Fruit fly (Drosophila melanogaster) whole organism, prepupa: ENCODE measurements around the gene CG5116.

Experiments used
- Blimp-1 ChIP-seq: fragments of 200-800 bp; sonication (Bioruptor generic); optimal IDR thresholded peaks from 3 replicates; lab custom pipeline; 2017; ENCODE audit warnings: missing biosample characterization, missing genetic modification characterization, mild to moderate bottlenecking, moderate library complexity, missing genetic modification reagents
- CG10631 ChIP-seq: fragments of 200-800 bp; sonication (Bioruptor generic); optimal IDR thresholded peaks from 2 replicates; lab custom pipeline; 2016; ENCODE audit warnings: missing biosample characterization, missing genetic modification characterization
- CG10669 ChIP-seq: fragments of 200-800 bp; sonication (Bioruptor generic); optimal IDR thresholded peaks from 3 replicates; lab custom pipeline; 2018; ENCODE audit warnings: missing biosample characterization, mild to moderate bottlenecking, missing genetic modification characterization, moderate library complexity
- CG11294 ChIP-seq: fragments of 200-800 bp; sonication (Bioruptor generic); IDR thresholded peaks from 2 replicates; pipeline ENCODE4 v1.3.6; 2022; ENCODE audit warnings: missing biosample characterization, missing genetic modification characterization
- CG11902 ChIP-seq: fragments of 200-800 bp; sonication (Bioruptor generic); optimal IDR thresholded peaks from 3 replicates; lab custom pipeline; 2016; ENCODE audit warnings: missing biosample characterization, missing genetic modification characterization
- CG15336 ChIP-seq: fragments of 200-800 bp; sonication (Bioruptor generic); IDR thresholded peaks from 2 replicates; pipeline ENCODE4 v1.3.6; 2022; ENCODE audit warnings: missing biosample characterization, missing genetic modification characterization
- CG16779 ChIP-seq: fragments of 200-800 bp; sonication (Bioruptor generic); optimal IDR thresholded peaks from 3 replicates; lab custom pipeline; 2017; ENCODE audit warnings: missing biosample characterization, mild to moderate bottlenecking, missing genetic modification characterization
- CG31627 ChIP-seq: fragments of 200-800 bp; sonication (Bioruptor generic); optimal IDR thresholded peaks from 3 replicates; lab custom pipeline; 2016; ENCODE audit warnings: missing biosample characterization, missing genetic modification characterization
- CG32006 ChIP-seq: fragments of 200-800 bp; sonication (Bioruptor generic); optimal IDR thresholded peaks from 3 replicates; lab custom pipeline; 2017; ENCODE audit warnings: missing biosample characterization, mild to moderate bottlenecking, missing genetic modification characterization
- CG34406 ChIP-seq: fragments of 200-800 bp; sonication (Bioruptor generic); optimal IDR thresholded peaks from 3 replicates; lab custom pipeline; 2016; ENCODE audit warnings: missing biosample characterization, missing genetic modification characterization
- CG4318 ChIP-seq: fragments of 200-800 bp; sonication (Bioruptor generic); optimal IDR thresholded peaks from 3 replicates; lab custom pipeline; 2017; ENCODE audit warnings: missing biosample characterization, mild to moderate bottlenecking, missing genetic modification characterization
- CG6163 ChIP-seq: fragments of 200-800 bp; sonication (Bioruptor generic); IDR thresholded peaks from 3 replicates; pipeline ENCODE4 v1.3.6; 2022; ENCODE audit warnings: missing biosample characterization, missing genetic modification characterization
- CG6276 ChIP-seq: fragments of 200-800 bp; sonication (Bioruptor generic); optimal IDR thresholded peaks from 2 replicates; lab custom pipeline; 2017; ENCODE audit warnings: missing biosample characterization, mild to moderate bottlenecking, missing genetic modification characterization
- CG6792 ChIP-seq: fragments of 200-800 bp; sonication (Bioruptor generic); optimal IDR thresholded peaks from 3 replicates; lab custom pipeline; 2016; ENCODE audit warnings: missing biosample characterization, missing genetic modification characterization
- CG6808 ChIP-seq: fragments of 200-800 bp; sonication (Bioruptor generic); optimal IDR thresholded peaks from 3 replicates; lab custom pipeline; 2017; ENCODE audit warnings: missing biosample characterization, missing genetic modification characterization, mild to moderate bottlenecking, moderate library complexity, missing genetic modification reagents
- CG6854 ChIP-seq: fragments of 200-800 bp; sonication (Bioruptor generic); optimal IDR thresholded peaks from 2 replicates; lab custom pipeline; 2017; ENCODE audit warnings: missing biosample characterization, mild to moderate bottlenecking, missing genetic modification characterization
- CG7368 ChIP-seq: fragments of 200-800 bp; sonication (Bioruptor generic); optimal IDR thresholded peaks from 3 replicates; lab custom pipeline; 2016; ENCODE audit warnings: missing biosample characterization, missing genetic modification characterization
- CG8119 ChIP-seq: fragments of 200-800 bp; sonication (Bioruptor generic); IDR thresholded peaks from 3 replicates; pipeline ENCODE4 v1.3.6; 2022; ENCODE audit warnings: missing biosample characterization, missing genetic modification characterization
- CG8632 ChIP-seq: fragments of 200-800 bp; sonication (Bioruptor generic); optimal IDR thresholded peaks from 3 replicates; lab custom pipeline; 2016; ENCODE audit warnings: missing biosample characterization, missing genetic modification characterization
- CG9139 ChIP-seq: fragments of 200-800 bp; sonication (Bioruptor generic); optimal IDR thresholded peaks from 3 replicates; lab custom pipeline; 2017; ENCODE audit warnings: missing biosample characterization, mild to moderate bottlenecking, missing genetic modification characterization
- Eip78C ChIP-seq: fragments of 200-800 bp; sonication (Bioruptor generic); peaks from one replicate; lab custom pipeline; 2016; ENCODE audit warnings: missing biosample characterization, missing genetic modification characterization
- Eip93F ChIP-seq: fragments of 200-800 bp; sonication (Bioruptor generic); optimal IDR thresholded peaks from 2 replicates; lab custom pipeline; 2016; ENCODE audit warnings: missing biosample characterization, mild to moderate bottlenecking, missing genetic modification characterization
- Ets21C ChIP-seq: fragments of 200-800 bp; sonication (Bioruptor generic); optimal IDR thresholded peaks from 3 replicates; lab custom pipeline; 2016; ENCODE audit warnings: missing biosample characterization, missing genetic modification characterization
- Ets96B ChIP-seq: fragments of 200-800 bp; optimal IDR thresholded peaks from 2 replicates; lab custom pipeline; 2019; ENCODE audit warnings: missing biosample characterization, mild to moderate bottlenecking, missing genetic modification characterization, moderate library complexity
- Hr39 ChIP-seq: fragments of 200-800 bp; sonication (Bioruptor generic); optimal IDR thresholded peaks from 2 replicates; lab custom pipeline; 2016; ENCODE audit warnings: missing biosample characterization, missing genetic modification characterization
- Lpt ChIP-seq: fragments of 200-800 bp; sonication (Bioruptor generic); optimal IDR thresholded peaks from 3 replicates; lab custom pipeline; 2016; ENCODE audit warnings: missing biosample characterization, missing genetic modification characterization
- OdsH ChIP-seq: fragments of 200-800 bp; sonication (Bioruptor generic); optimal IDR thresholded peaks from 3 replicates; lab custom pipeline; 2016; ENCODE audit warnings: missing biosample characterization, missing genetic modification characterization
- Smox ChIP-seq: fragments of 200-800 bp; sonication (Bioruptor generic); optimal IDR thresholded peaks from 3 replicates; lab custom pipeline; 2016; ENCODE audit warnings: missing biosample characterization, missing genetic modification characterization
- Sox102F ChIP-seq: fragments of 200-800 bp; sonication (Bioruptor generic); optimal IDR thresholded peaks from 2 replicates; lab custom pipeline; 2016; ENCODE audit warnings: missing biosample characterization, mild to moderate bottlenecking, missing genetic modification characterization
- Sox14 ChIP-seq: fragments of 200-800 bp; sonication (Bioruptor generic); optimal IDR thresholded peaks from 3 replicates; lab custom pipeline; 2016; ENCODE audit warnings: missing biosample characterization, missing genetic modification characterization
- Sox15 ChIP-seq: fragments of 200-800 bp; sonication (Bioruptor generic); optimal IDR thresholded peaks from 3 replicates; lab custom pipeline; 2016; ENCODE audit warnings: missing biosample characterization, missing genetic modification characterization
- achi ChIP-seq: fragments of 200-800 bp; sonication (Bioruptor generic); optimal IDR thresholded peaks from 3 replicates; lab custom pipeline; 2016; ENCODE audit warnings: missing biosample characterization, missing genetic modification characterization
- acj6 ChIP-seq: fragments of 200-800 bp; sonication (Bioruptor generic); optimal IDR thresholded peaks from 3 replicates; lab custom pipeline; 2016; ENCODE audit warnings: missing biosample characterization, missing genetic modification characterization
- cyc ChIP-seq: fragments of 200-800 bp; sonication (Bioruptor generic); optimal IDR thresholded peaks from 3 replicates; lab custom pipeline; 2016; ENCODE audit warnings: missing biosample characterization, missing genetic modification characterization
- dac ChIP-seq: fragments of 200-800 bp; sonication (Bioruptor generic); optimal IDR thresholded peaks from 2 replicates; lab custom pipeline; 2017; ENCODE audit warnings: missing biosample characterization, mild to moderate bottlenecking, missing genetic modification characterization
- dsx ChIP-seq: fragments of 200-800 bp; optimal IDR thresholded peaks from 3 replicates; lab custom pipeline; 2019; ENCODE audit warnings: missing biosample characterization, mild to moderate bottlenecking, missing genetic modification characterization, moderate library complexity; ENCODE audit not compliant: poor library complexity, severe bottlenecking
- eg ChIP-seq: fragments of 200-800 bp; sonication (Bioruptor generic); IDR thresholded peaks from 3 replicates; pipeline ENCODE4 v1.3.6; 2022; ENCODE audit warnings: missing biosample characterization, missing genetic modification characterization
- esn ChIP-seq: fragments of 200-800 bp; sonication (Bioruptor generic); optimal IDR thresholded peaks from 2 replicates; lab custom pipeline; 2016; ENCODE audit warnings: missing biosample characterization, mild to moderate bottlenecking, missing genetic modification characterization, moderate library complexity
- fd59A ChIP-seq: fragments of 200-800 bp; sonication (Bioruptor generic); optimal IDR thresholded peaks from 2 replicates; lab custom pipeline; 2017; ENCODE audit warnings: missing biosample characterization, mild to moderate bottlenecking, missing genetic modification characterization, missing genetic modification reagents
- fkh ChIP-seq: fragments of 200-800 bp; sonication (Bioruptor generic); optimal IDR thresholded peaks from 3 replicates; lab custom pipeline; 2017; ENCODE audit warnings: missing biosample characterization, mild to moderate bottlenecking, missing genetic modification characterization, moderate library complexity
- lz ChIP-seq: fragments of 200-800 bp; sonication (Bioruptor generic); optimal IDR thresholded peaks from 3 replicates; lab custom pipeline; 2016; ENCODE audit warnings: missing biosample characterization, missing genetic modification characterization
- pdm3 ChIP-seq: fragments of 200-800 bp; sonication (Bioruptor generic); optimal IDR thresholded peaks from 3 replicates; lab custom pipeline; 2016; ENCODE audit warnings: missing biosample characterization, missing genetic modification characterization
- ss ChIP-seq, 2 experiments: fragments of 200-800 bp; sonication (Bioruptor generic); optimal IDR thresholded peaks; 2 replicates in 1 of 2; 3 replicates in 1 of 2; lab custom pipeline; 2017 to 2018; ENCODE audit warnings: mild to moderate bottlenecking in 2 of 2, missing biosample characterization in 2 of 2, missing genetic modification characterization in 2 of 2, moderate library complexity in 1 of 2
- topi ChIP-seq: fragments of 200-800 bp; sonication (Bioruptor generic); optimal IDR thresholded peaks from 3 replicates; lab custom pipeline; 2016; ENCODE audit warnings: missing biosample characterization, missing genetic modification characterization
- vri ChIP-seq: fragments of 200-800 bp; sonication (Bioruptor generic); optimal IDR thresholded peaks from 3 replicates; lab custom pipeline; 2016; ENCODE audit warnings: missing biosample characterization, mild to moderate bottlenecking, missing genetic modification characterization

CG5116 gene

dm6 chr3R:25489116-25489515 is 6.2 kb downstream of the CG5116 start (continued):
- TF ChIP-seq acj6 (GFP tag; lab: Kevin White, UChicago), result peak; percentile 35
- no peak for TF ChIP-seq fd59A (GFP tag; lab: Kevin White, UChicago)
- peak; percentile 45 for TF ChIP-seq Eip78C
- TF ChIP-seq Ets96B (tag; lab: Kevin White, UChicago), result peak; percentile 64
- TF ChIP-seq CG6792, result peak; percentile 25
- TF ChIP-seq CG6854, result no peak
- TF ChIP-seq ss (GFP tag; optimal IDR thresholded peaks at IDR 0.05; lab: Kevin White, UChicago), result no peak
- no peak for TF ChIP-seq lz (GFP tag; lab: Kevin White, UChicago)
- TF ChIP-seq Blimp-1 (GFP tag; lab: Kevin White, UChicago), result peak; percentile 1
- no peak for TF ChIP-seq CG4318 (GFP tag; lab: Kevin White, UChicago)
- peak; percentile 36 for TF ChIP-seq CG16779 (tag; lab: Kevin White, UChicago)
- peak; percentile 59 for TF ChIP-seq CG6808 (GFP tag; lab: Kevin White, UChicago)
- TF ChIP-seq Smox, result no peak
- TF ChIP-seq CG7368 (GFP tag; lab: Kevin White, UChicago), result peak; percentile 3
- TF ChIP-seq Eip93F, result no peak
- peak; percentile 33 for TF ChIP-seq CG11902 (GFP tag; lab: Kevin White, UChicago)
- TF ChIP-seq CG32006, result peak; percentile 62
- peak; percentile 48; the same call in 2 of the 3 replicates for TF ChIP-seq CG6163 (GFP tag; lab: Robert Waterston, UW)

- no peak for TF ChIP-seq fkh (GFP tag; lab: Kevin White, UChicago)
- no peak for TF ChIP-seq CG31627 (GFP tag; lab: Kevin White, UChicago)
- no peak for TF ChIP-seq lz (GFP tag; lab: Kevin White, UChicago)
- TF ChIP-seq eg (GFP tag; lab: Robert Waterston, UW), result 0 out of 3 replicates have a peak, but pooled peaks have one; percentile 6
- TF ChIP-seq Sox102F, result peak; percentile 0
- TF ChIP-seq CG10631 (GFP tag; lab: Kevin White, UChicago), result no peak
- TF ChIP-seq CG11902 (GFP tag; lab: Kevin White, UChicago), result no peak
- no peak for TF ChIP-seq Smox
- TF ChIP-seq CG16779 (tag; lab: Kevin White, UChicago), result no peak
- TF ChIP-seq Hr39 (GFP tag; lab: Kevin White, UChicago), result no peak
- TF ChIP-seq dac (GFP tag; lab: Kevin White, UChicago), result no peak
These were observed 6.8 kb downstream of the CG5116 start for dm6 chr3R:25489685-25490084.

DNA sequence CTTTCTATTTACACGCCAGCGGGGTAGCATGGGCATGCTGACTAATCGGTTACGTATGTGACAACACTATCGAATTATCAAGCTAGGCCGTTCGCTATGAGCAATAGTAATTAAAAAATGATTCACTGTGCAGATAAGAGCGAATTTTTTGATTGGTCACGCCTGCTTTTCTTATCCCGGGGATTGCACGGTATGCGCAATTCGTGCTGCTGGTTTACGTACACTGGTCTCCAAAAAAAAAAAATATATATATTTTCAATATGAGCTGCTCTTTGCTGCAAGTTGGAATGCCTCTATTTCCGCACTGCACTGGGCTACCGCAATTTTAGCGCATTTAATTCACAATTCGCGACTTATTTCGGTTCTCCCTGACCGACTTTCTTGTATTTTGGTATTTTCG is 7.5 kb downstream of the CG5116 start:
- TF ChIP-seq fkh (GFP tag; lab: Kevin White, UChicago) (peak; percentile 44), CG11902 (GFP tag; lab: Kevin White, UChicago) (peak; percentile 48), Ets96B (tag; lab: Kevin White, UChicago) (peak; percentile 17), CG6808 (GFP tag; lab: Kevin White, UChicago) (peak; percentile 24), CG6163 (GFP tag; lab: Robert Waterston, UW) (peak; percentile 72), CG11294 (GFP tag; lab: Robert Waterston, UW) (peak; percentile 63), OdsH (peak; percentile 86), Eip93F (peak; percentile 11), CG7368 (GFP tag; lab: Kevin White, UChicago) (peak; percentile 54), dsx (GFP tag; lab: Kevin White, UChicago) (no peak), dac (GFP tag; lab: Kevin White, UChicago) (peak; percentile 68), Sox15 (GFP tag; lab: Kevin White, UChicago) (peak; percentile 57), Sox14 (GFP tag; lab: Kevin White, UChicago) (peak; percentile 47), CG8632 (GFP tag; lab: Kevin White, UChicago) (no peak), Hr39 (GFP tag; lab: Kevin White, UChicago) (peak; percentile 25), vri (GFP tag; lab: Kevin White, UChicago) (no peak), pdm3 (GFP tag; lab: Kevin White, UChicago) (peak; percentile 81), CG9139 (GFP tag; lab: Kevin White, UChicago) (no peak), cyc (peak; percentile 34), Ets21C (GFP tag; lab: Kevin White, UChicago) (no peak), CG10669 (GFP tag; lab: Kevin White, UChicago) (peak; percentile 24), lz (GFP tag; lab: Kevin White, UChicago) (peak; percentile 32), CG31627 (GFP tag; lab: Kevin White, UChicago) (peak; percentile 40), CG34406 (GFP tag; lab: Kevin White, UChicago) (peak; percentile 29), acj6 (GFP tag; lab: Kevin White, UChicago) (peak; percentile 76), CG15336 (GFP tag; lab: Robert Waterston, UW) (peak; percentile 87), eg (GFP tag; lab: Robert Waterston, UW) (peak; percentile 87), CG10631 (GFP tag; lab: Kevin White, UChicago) (peak; percentile 50), fd59A (GFP tag; lab: Kevin White, UChicago) (no peak), achi (GFP tag; lab: Kevin White, UChicago) (peak; percentile 34), CG8119 (GFP tag; lab: Robert Waterston, UW) (peak; percentile 87), CG6276 (peak; percentile 70), esn (GFP tag; lab: Kevin White, UChicago) (peak; percentile 50), Lpt (GFP tag; lab: Kevin White, UChicago) (peak; percentile 69), topi (peak; percentile 52), Eip78C (peak; percentile 88)
